Fruit fly (Drosophila melanogaster): ENCODE results near the gene ine.

- TF ChIP-seq CG4707 (GFP tag; optimal IDR thresholded peaks at IDR 0.05) (no peak), CG15601 (tag; optimal IDR thresholded peaks at IDR 0.05) (no peak), CG6254 (GFP tag; optimal IDR thresholded peaks at IDR 0.05) (no peak), CG11560 (tag; IDR thresholded peaks at IDR 0.05) (peak; percentile 90), kay (GFP tag; optimal IDR thresholded peaks at IDR 0.05) (no peak)
Measured at dm6 chr2L:4454009-4454689, 22.7 kb downstream of the ine start, which contains the start of the genes Secp43 and ND-B8.
